Worm (Caenorhabditis elegans): ENCODE data around the gene T20G5.12.

DNA sequence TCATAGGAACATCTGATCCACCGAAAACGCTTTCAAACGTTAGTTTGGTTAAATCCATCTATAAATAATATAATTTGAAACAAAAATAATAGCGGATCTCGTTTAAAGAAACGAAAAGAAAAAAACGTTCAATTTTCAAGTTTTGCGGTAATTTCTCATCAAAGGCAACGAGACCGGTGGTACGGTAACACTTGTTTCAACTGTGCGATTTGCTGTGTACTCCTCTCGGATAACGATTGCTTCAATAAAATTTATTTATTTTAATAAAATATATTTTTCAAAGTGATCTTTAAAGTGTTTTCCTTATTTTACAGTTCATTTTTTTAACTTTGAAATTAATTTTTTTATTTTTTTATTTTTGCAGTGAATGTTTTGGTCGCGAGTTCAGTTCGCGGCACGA lies 17.2 kb downstream of the T20G5.12 start, which contains the start of the genes rde-4 and cox-14:
- no peak for TF ChIP-seq nfya-2 (GFP tag; IDR thresholded peaks at IDR 0.05)
- TF ChIP-seq ztf-28 (GFP tag; IDR thresholded peaks at IDR 0.05), result no peak
- no peak for TF ChIP-seq Y79H2A.3 (GFP tag; conservative IDR thresholded peaks at IDR 0.05)
